Worm (Caenorhabditis elegans) whole organism, L2 larva: ENCODE measurements around the gene Y39A1A.18.

ENCODE experiments used
- C34F6.9 ChIP-seq: fragments of 150-350 bp; optimal IDR thresholded peaks from 2 replicates; lab custom pipeline; 2014; ENCODE audit warnings: missing biosample characterization, missing genetic modification characterization
- F13H6.1 ChIP-seq: sonication (generic microtip); optimal IDR thresholded peaks from 2 replicates; lab custom pipeline; 2016; ENCODE audit warnings: missing genetic modification characterization, missing compliant biosample characterization
- R02D3.7 ChIP-seq: fragments of 150-350 bp; optimal IDR thresholded peaks from 2 replicates; lab custom pipeline; 2014; ENCODE audit warnings: missing biosample characterization, missing genetic modification characterization
- Y55F3AM.14 ChIP-seq: fragments of 200-800 bp; sonication (Bioruptor generic); optimal IDR thresholded peaks from 2 replicates; lab custom pipeline; 2018; ENCODE audit warnings: mild to moderate bottlenecking, missing genetic modification characterization, missing compliant biosample characterization
- ZK546.5 ChIP-seq: sonication (generic microtip); optimal IDR thresholded peaks from 2 replicates; lab custom pipeline; 2017; ENCODE audit warnings: missing biosample characterization, missing genetic modification characterization
- alr-1 ChIP-seq: fragments of 150-350 bp; optimal IDR thresholded peaks from 2 replicates; lab custom pipeline; 2014; ENCODE audit warnings: missing biosample characterization, missing genetic modification characterization
- aly-2 ChIP-seq: fragments of 150-350 bp; optimal IDR thresholded peaks from 2 replicates; lab custom pipeline; 2014; ENCODE audit warnings: missing biosample characterization, missing genetic modification characterization
- ama-1 ChIP-seq: fragments of 150-350 bp; optimal IDR thresholded peaks from 2 replicates; lab custom pipeline; 2018; ENCODE audit warnings: inconsistent platforms
- blmp-1 ChIP-seq: sonication (generic microtip); optimal IDR thresholded peaks from 2 replicates; lab custom pipeline; 2017; ENCODE audit warnings: missing genetic modification characterization, mild to moderate bottlenecking, missing compliant biosample characterization, antibody characterized with exemption, moderate library complexity; ENCODE audit not compliant: insufficient read depth
- ceh-16 ChIP-seq: fragments of 150-350 bp; optimal IDR thresholded peaks from 2 replicates; lab custom pipeline; 2014; ENCODE audit warnings: missing biosample characterization, missing genetic modification characterization
- ceh-82 ChIP-seq: fragments of 150-350 bp; optimal IDR thresholded peaks from 2 replicates; lab custom pipeline; 2014; ENCODE audit warnings: missing biosample characterization, missing genetic modification characterization
- crh-2 ChIP-seq: sonication (generic microtip); optimal IDR thresholded peaks from 2 replicates; lab custom pipeline; 2017; ENCODE audit warnings: missing biosample characterization, missing genetic modification characterization
- dmd-4 ChIP-seq: sonication (generic microtip); optimal IDR thresholded peaks from 2 replicates; lab custom pipeline; 2017; ENCODE audit warnings: missing biosample characterization, missing genetic modification characterization
- egl-27 ChIP-seq: sonication (generic microtip); optimal IDR thresholded peaks from 3 replicates; lab custom pipeline; 2017; ENCODE audit warnings: missing biosample characterization, missing genetic modification reagents, missing genetic modification characterization
- elt-1 ChIP-seq: fragments of 150-350 bp; optimal IDR thresholded peaks from 2 replicates; lab custom pipeline; 2014; ENCODE audit warnings: missing biosample characterization, missing genetic modification characterization
- elt-3 ChIP-seq: sonication (generic microtip); optimal IDR thresholded peaks from 2 replicates; lab custom pipeline; 2017; ENCODE audit warnings: missing biosample characterization, missing genetic modification characterization
- fos-1 ChIP-seq: fragments of 150-350 bp; optimal IDR thresholded peaks from 2 replicates; lab custom pipeline; 2014; ENCODE audit warnings: missing biosample characterization, missing genetic modification characterization
- gmeb-1 ChIP-seq: fragments of 150-350 bp; optimal IDR thresholded peaks from 2 replicates; lab custom pipeline; 2014; ENCODE audit warnings: missing biosample characterization, missing genetic modification characterization
- lin-11 ChIP-seq: fragments of 150-350 bp; sonication (generic microtip); optimal IDR thresholded peaks from 2 replicates; lab custom pipeline; 2014; ENCODE audit warnings: missing biosample characterization, missing genetic modification characterization, inconsistent platforms, mixed read lengths
- lin-13 ChIP-seq: fragments of 150-350 bp; optimal IDR thresholded peaks from 2 replicates; lab custom pipeline; 2014; ENCODE audit warnings: missing biosample characterization, missing genetic modification reagents, missing genetic modification characterization
- lin-39 ChIP-seq: fragments of 150-350 bp; optimal IDR thresholded peaks from 2 replicates; lab custom pipeline; 2014; ENCODE audit warnings: missing biosample characterization, missing genetic modification reagents, missing genetic modification characterization
- lsy-2 ChIP-seq, 2 experiments: fragments of 150-350 bp in 1 of 2; sonication (generic microtip) in 1 of 2; optimal IDR thresholded peaks; 2 replicates each; lab custom pipeline; 2014 to 2017; ENCODE audit warnings: missing biosample characterization in 2 of 2, missing genetic modification characterization in 2 of 2
- mab-5 ChIP-seq: fragments of 150-350 bp; optimal IDR thresholded peaks from 2 replicates; lab custom pipeline; 2014; ENCODE audit warnings: missing biosample characterization, missing genetic modification characterization
- mbf-1 ChIP-seq: sonication (generic microtip); optimal IDR thresholded peaks from 2 replicates; lab custom pipeline; 2017; ENCODE audit warnings: missing biosample characterization, missing genetic modification characterization
- mdl-1 ChIP-seq, 2 experiments: fragments of 150-350 bp in 1 of 2; sonication (generic microtip) in 1 of 2; optimal IDR thresholded peaks; 2 replicates each; lab custom pipeline; 2017; ENCODE audit warnings: missing biosample characterization in 2 of 2, missing genetic modification characterization in 2 of 2
- nhr-10 ChIP-seq: sonication (generic microtip); optimal IDR thresholded peaks from 2 replicates; lab custom pipeline; 2017; ENCODE audit warnings: missing biosample characterization, missing genetic modification characterization
- nhr-11 ChIP-seq: fragments of 150-350 bp; optimal IDR thresholded peaks from 2 replicates; lab custom pipeline; 2014; ENCODE audit warnings: missing biosample characterization, missing genetic modification characterization
- nhr-12 ChIP-seq: fragments of 150-350 bp; optimal IDR thresholded peaks from 2 replicates; lab custom pipeline; 2014; ENCODE audit warnings: missing biosample characterization, missing genetic modification characterization
- nhr-129 ChIP-seq: fragments of 150-350 bp; optimal IDR thresholded peaks from 2 replicates; lab custom pipeline; 2014; ENCODE audit warnings: missing biosample characterization, missing genetic modification characterization
- nhr-21 ChIP-seq: fragments of 150-350 bp; optimal IDR thresholded peaks from 2 replicates; lab custom pipeline; 2014; ENCODE audit warnings: missing biosample characterization, missing genetic modification characterization
- nhr-23 ChIP-seq: fragments of 150-350 bp; optimal IDR thresholded peaks from 2 replicates; lab custom pipeline; 2014; ENCODE audit warnings: missing biosample characterization, missing genetic modification reagents, missing genetic modification characterization
- nhr-237 ChIP-seq: fragments of 150-350 bp; optimal IDR thresholded peaks from 2 replicates; lab custom pipeline; 2014; ENCODE audit warnings: missing biosample characterization, missing genetic modification characterization
- nhr-25 ChIP-seq: fragments of 150-350 bp; sonication (generic microtip); optimal IDR thresholded peaks from 3 replicates; lab custom pipeline; 2014; ENCODE audit warnings: missing biosample characterization, missing genetic modification characterization
- nhr-6 ChIP-seq: fragments of 150-350 bp; optimal IDR thresholded peaks from 2 replicates; lab custom pipeline; 2014; ENCODE audit warnings: missing biosample characterization, missing genetic modification characterization
- nhr-77 ChIP-seq: fragments of 150-350 bp; optimal IDR thresholded peaks from 2 replicates; lab custom pipeline; 2014; ENCODE audit warnings: missing biosample characterization, missing genetic modification characterization
- peb-1 ChIP-seq: fragments of 150-350 bp; optimal IDR thresholded peaks from 2 replicates; lab custom pipeline; 2014; ENCODE audit warnings: missing biosample characterization, missing genetic modification characterization
- sem-4 ChIP-seq: fragments of 150-350 bp; optimal IDR thresholded peaks from 2 replicates; lab custom pipeline; 2014; ENCODE audit warnings: missing biosample characterization, missing genetic modification reagents, missing genetic modification characterization
- skn-1 ChIP-seq: sonication (generic microtip); optimal IDR thresholded peaks from 2 replicates; lab custom pipeline; 2017; ENCODE audit warnings: missing biosample characterization, missing genetic modification characterization
- sma-3 ChIP-seq: sonication (generic microtip); optimal IDR thresholded peaks from 2 replicates; lab custom pipeline; 2016; ENCODE audit warnings: missing genetic modification reagents, missing genetic modification characterization, missing compliant biosample characterization
- sma-9 ChIP-seq, 2 experiments: fragments of 150-350 bp in 1 of 2; sonication (generic microtip) in 1 of 2; optimal IDR thresholded peaks; 2 replicates each; lab custom pipeline; 2014 to 2016; ENCODE audit warnings: missing genetic modification characterization in 2 of 2, mild to moderate bottlenecking in 1 of 2, missing biosample characterization in 1 of 2, missing compliant biosample characterization in 1 of 2, missing genetic modification reagents in 1 of 2, moderate library complexity in 1 of 2
- snpc-4 ChIP-seq: fragments of 150-350 bp; optimal IDR thresholded peaks from 2 replicates; lab custom pipeline; 2014; ENCODE audit warnings: missing biosample characterization, missing genetic modification characterization
- unc-39 ChIP-seq: fragments of 150-350 bp; optimal IDR thresholded peaks from 2 replicates; lab custom pipeline; 2014; ENCODE audit warnings: missing biosample characterization, missing genetic modification characterization
- unc-55 ChIP-seq: fragments of 150-350 bp; sonication (generic microtip); optimal IDR thresholded peaks from 3 replicates; lab custom pipeline; 2014; ENCODE audit warnings: missing biosample characterization, missing genetic modification reagents, missing genetic modification characterization
- unc-62 ChIP-seq: fragments of 150-350 bp; optimal IDR thresholded peaks from 2 replicates; lab custom pipeline; 2014; ENCODE audit warnings: missing biosample characterization, missing genetic modification reagents, missing genetic modification characterization
- zag-1 ChIP-seq: fragments of 150-350 bp; optimal IDR thresholded peaks from 2 replicates; lab custom pipeline; 2014; ENCODE audit warnings: missing biosample characterization, missing genetic modification characterization
- ztf-1 ChIP-seq: fragments of 200-800 bp; sonication (Bioruptor generic); conservative IDR thresholded peaks from 2 replicates; pipeline ENCODE4 v1.3.6; 2022; ENCODE audit warnings: missing genetic modification characterization, missing compliant biosample characterization
- ztf-11 ChIP-seq: sonication (generic microtip); optimal IDR thresholded peaks from 2 replicates; lab custom pipeline; 2017; ENCODE audit warnings: missing biosample characterization, missing genetic modification characterization
- ztf-4 ChIP-seq: fragments of 150-350 bp; optimal IDR thresholded peaks from 2 replicates; lab custom pipeline; 2014; ENCODE audit warnings: missing biosample characterization, missing genetic modification characterization

Gene Y39A1A.18

DNA sequence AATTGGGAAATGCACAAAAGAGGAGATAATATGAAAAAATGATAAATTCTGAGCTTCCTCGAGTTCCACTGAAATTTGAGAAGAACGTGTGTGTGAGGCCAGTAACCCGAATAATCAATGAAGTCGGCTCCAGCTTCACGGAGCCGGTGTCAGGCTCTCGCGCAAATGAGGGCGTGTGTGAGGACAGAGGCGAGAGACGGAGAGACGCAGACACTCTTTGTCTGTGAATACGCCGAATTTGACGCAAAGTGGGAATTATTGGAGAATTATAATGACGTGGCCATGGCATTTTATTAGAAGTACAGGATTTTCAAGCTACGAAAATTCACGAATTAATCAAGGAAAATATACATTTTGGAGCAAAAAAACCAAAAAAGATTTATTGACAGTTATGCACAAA is 45.6 kb upstream of the Y39A1A.18 start:
- TF ChIP-seq aly-2 (tag; lab: Kevin White, UChicago) (no peak), unc-39 (no peak), nhr-12 (no peak), R02D3.7 (tag; lab: Kevin White, UChicago) (no peak), nhr-77 (no peak), lin-13 (GFP tag; lab: Kevin White, UChicago) (peak; percentile 9), nhr-129 (peak; percentile 38), dmd-4 (no peak), sem-4 (tag; lab: Kevin White, UChicago) (no peak), skn-1 (tag; lab: Kevin White, UChicago) (no peak), lsy-2 (tag; optimal IDR thresholded peaks at IDR 0.05; lab: Kevin White, UChicago) (peak; percentile 37 to 64), mab-5 (tag; lab: Kevin White, UChicago) (no peak), ceh-82 (tag; lab: Kevin White, UChicago) (no peak), ztf-11 (no peak), mdl-1 (tag; optimal IDR thresholded peaks at IDR 0.05; lab: Kevin White, UChicago) (peak in 1 of 2 experiments; percentile 0), lin-11 (no peak), unc-62 (GFP tag; lab: Kevin White, UChicago) (no peak), fos-1 (tag; lab: Kevin White, UChicago) (peak; percentile 25), ztf-1 (GFP tag; lab: Robert Waterston, UW) (no peak), nhr-23 (tag; lab: Kevin White, UChicago) (no peak), zag-1 (no peak), crh-2 (tag; lab: Kevin White, UChicago) (peak; percentile 86), nhr-21 (tag; lab: Kevin White, UChicago) (no peak), Y55F3AM.14 (GFP tag; lab: Kevin White, UChicago) (peak; percentile 8), gmeb-1 (tag; lab: Kevin White, UChicago) (no peak), elt-1 (tag; lab: Kevin White, UChicago) (no peak), egl-27 (tag; lab: Kevin White, UChicago) (peak; percentile 3), blmp-1 (no peak), snpc-4 (tag; lab: Kevin White, UChicago) (no peak), ama-1 (lab: Kevin White, UChicago) (peak; percentile 54), ceh-16 (tag; lab: Kevin White, UChicago) (no peak), sma-9 (GFP tag; optimal IDR thresholded peaks at IDR 0.05; lab: Kevin White, UChicago) (peak; percentile 20), sma-9 (tag; optimal IDR thresholded peaks at IDR 0.05; lab: Kevin White, UChicago) (no peak), nhr-10 (no peak), peb-1 (tag; lab: Kevin White, UChicago) (no peak), alr-1 (tag; lab: Kevin White, UChicago) (no peak), nhr-25 (tag; lab: Kevin White, UChicago) (peak; percentile 6), lin-39 (tag; lab: Kevin White, UChicago) (no peak), unc-55 (peak; percentile 64), mbf-1 (no peak), ZK546.5 (no peak), elt-3 (tag; lab: Kevin White, UChicago) (no peak), F13H6.1 (tag; lab: Kevin White, UChicago) (peak; percentile 50), ztf-4 (no peak), nhr-237 (tag; lab: Kevin White, UChicago) (no peak), nhr-6 (tag; lab: Kevin White, UChicago) (no peak), sma-3 (GFP tag; lab: Kevin White, UChicago) (no peak), C34F6.9 (tag; lab: Kevin White, UChicago) (peak; percentile 82), nhr-11 (tag; lab: Kevin White, UChicago) (no peak)
